Fruit fly (Drosophila melanogaster) whole organism: ENCODE measurements around the gene wls.

Experiments used
- Dll ChIP-seq: fragments of >200 bp; optimal IDR thresholded peaks from 2 replicates; lab custom pipeline; 2017
- psq ChIP-seq: fragments of >200 bp; optimal IDR thresholded peaks from 2 replicates; lab custom pipeline; 2017
- usp ChIP-seq: fragments of >200 bp; optimal IDR thresholded peaks from 2 replicates; lab custom pipeline; 2017; ENCODE audit warnings: missing biosample characterization, missing genetic modification characterization, mixed read lengths

- TF ChIP-seq psq (lab: Kevin White, UChicago) (no peak), usp (GFP tag; lab: Kevin White, UChicago) (no peak), Dll (lab: Kevin White, UChicago) (no peak)
Measured at dm6 chr3L:11119396-11119900, 50.0 kb downstream of the wls start.
